Worm (Caenorhabditis elegans): ENCODE measurements around the gene T12G3.6.

The T12G3.6 gene

DNA sequence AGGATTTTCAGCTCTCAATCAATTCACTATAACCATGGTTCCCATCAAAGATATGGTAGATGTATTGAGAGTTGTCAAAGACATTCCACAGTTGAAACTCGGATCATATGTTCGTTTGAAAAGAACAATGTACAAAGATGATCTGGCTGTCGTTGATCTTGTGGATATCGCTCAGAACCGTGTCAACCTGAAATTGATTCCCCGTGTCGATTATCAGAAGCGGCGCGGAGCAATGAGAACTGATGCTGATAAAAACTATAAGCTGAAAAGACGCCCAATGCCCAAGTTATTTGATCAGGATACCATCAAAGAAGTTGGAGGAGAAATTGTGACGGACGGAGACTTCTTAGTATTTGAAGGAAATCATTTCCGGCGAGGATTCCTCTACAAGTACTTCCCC is 21.4 kb upstream of the T12G3.6 start:
- TF ChIP-seq sptf-1 (tag; optimal IDR thresholded peaks at IDR 0.05) (no peak), zip-8 (tag; optimal IDR thresholded peaks at IDR 0.05) (no peak), ces-1 (GFP tag; optimal IDR thresholded peaks at IDR 0.05) (no peak), flh-1 (GFP tag; optimal IDR thresholded peaks at IDR 0.05) (no peak)

DNA sequence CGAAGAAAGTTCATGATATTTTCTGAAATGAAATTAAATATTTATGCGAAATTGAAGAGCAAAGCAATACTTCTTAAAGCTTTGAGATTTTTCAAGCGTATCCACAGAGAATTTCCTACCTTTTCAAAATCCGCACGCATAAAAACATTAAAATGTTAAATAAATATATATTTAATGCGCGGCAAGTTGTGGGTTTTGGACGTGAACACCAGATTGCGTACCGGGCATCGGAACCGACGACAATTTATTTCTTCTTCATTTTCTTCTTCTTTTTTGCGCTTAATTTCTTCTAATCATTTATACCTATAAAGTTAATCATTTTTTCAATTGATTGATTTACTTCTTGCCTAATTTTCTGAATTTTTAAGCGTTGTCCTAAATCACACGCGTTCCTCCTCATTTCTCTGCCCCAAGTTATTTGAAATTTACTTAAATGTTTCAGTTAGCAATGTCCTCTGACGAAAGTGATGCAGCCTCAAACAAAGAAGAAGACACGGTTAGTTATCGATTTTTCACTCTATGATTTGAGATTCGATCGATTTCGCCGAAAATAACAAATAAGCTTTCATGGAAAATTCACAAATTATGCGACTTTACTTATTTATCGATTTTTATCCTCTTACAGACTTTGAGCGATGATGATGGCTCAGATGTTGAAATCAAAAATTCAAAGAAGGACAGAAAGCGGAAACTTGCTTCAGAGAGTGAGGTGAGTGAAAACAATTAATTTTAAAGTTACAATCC is 20.1 kb upstream of the T12G3.6 start, which contains the start of the genes bre-5 and spt-5:
Gene bre-5 (minus strand): TSS at position 167 of the 744 bp plus-strand sequence.
Gene spt-5 (plus strand): TSS at position 443 of the 744 bp plus-strand sequence.
- TF ChIP-seq ceh-43 (GFP tag; optimal IDR thresholded peaks at IDR 0.05): no peak
- peak; percentile 6 for TF ChIP-seq M03D4.4 (tag; optimal IDR thresholded peaks at IDR 0.05)
- TF ChIP-seq lsy-2 (tag; optimal IDR thresholded peaks at IDR 0.05): peak; percentile 44

DNA sequence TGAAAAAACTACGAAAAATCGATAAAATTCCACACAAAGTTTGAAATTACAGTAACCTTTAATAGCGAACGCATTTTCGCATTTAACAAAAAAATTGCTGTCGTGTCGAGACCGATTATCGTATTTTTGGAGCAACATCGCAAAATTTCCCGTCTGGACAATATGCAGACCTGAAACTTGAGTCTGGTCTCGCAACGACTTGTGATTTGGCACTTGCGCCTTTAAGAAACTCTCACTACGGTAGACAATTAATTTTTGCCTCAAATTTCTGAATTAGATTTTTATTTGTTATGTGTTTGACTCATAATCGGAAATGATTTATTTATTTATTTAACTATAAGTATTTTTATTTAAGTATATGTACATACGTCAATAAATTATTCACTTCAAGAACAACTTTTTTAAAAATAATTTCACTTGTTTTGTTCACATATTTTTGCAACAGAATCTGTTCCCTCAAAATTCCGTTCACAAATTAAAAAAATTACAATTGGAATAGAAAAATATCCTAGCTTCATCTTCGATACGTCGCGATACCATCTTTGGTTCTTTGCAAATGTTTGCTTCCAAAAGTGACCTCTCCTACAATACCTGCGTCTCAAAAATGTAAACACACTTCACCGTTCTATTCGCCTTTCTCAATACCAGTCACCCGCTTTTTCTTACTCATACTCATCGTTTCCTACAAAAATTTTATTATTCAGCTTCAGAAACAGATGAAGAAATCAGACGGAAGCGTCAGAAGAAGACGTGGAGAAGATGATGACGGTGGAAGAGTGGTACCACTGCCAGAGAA is 16.7 kb upstream of the T12G3.6 start, which contains the start of gene T12G3.4:
Gene T12G3.4 (plus strand): TSS at position 705 of the 796 bp plus-strand sequence.
- TF ChIP-seq pha-4 (tag; optimal IDR thresholded peaks at IDR 0.05): peak; percentile 57
- no peak for TF ChIP-seq mab-5 (tag; optimal IDR thresholded peaks at IDR 0.05)

DNA sequence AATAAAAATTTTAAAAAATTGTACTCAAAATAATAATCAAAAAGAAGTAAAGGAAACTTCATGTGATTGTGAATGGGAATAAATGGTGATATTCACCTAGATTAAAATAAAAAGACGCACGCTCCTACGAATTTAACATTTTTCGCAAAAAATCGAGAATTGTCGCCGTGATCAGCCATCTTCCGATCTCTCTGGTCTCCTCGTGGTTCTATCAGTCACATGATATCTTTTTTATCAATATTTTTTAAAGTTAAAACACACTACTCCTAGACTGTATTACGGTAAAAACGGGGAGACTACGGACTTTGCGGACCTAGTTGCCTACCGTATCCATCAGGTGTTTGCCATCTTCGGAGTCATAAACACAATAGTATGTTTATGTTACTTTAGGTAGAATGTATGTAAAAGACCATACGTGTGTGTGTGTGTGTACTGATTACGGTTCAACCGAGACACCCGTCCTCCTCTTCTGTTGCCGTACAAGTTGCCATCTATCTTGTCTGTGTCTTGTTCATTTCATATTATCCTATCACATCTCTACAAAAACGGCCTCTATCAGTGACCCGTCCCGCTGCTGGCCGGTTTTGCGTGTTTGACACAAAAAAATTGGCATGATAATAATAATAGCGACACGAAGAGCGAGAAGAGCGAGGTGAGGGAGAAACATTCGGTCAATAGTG is 15.6 kb upstream of the T12G3.6 start, which contains the start of gene T12G3.2:
Gene T12G3.2 (minus strand): TSS at position 444 of the 680 bp plus-strand sequence.
- TF ChIP-seq lin-32 (GFP tag; optimal IDR thresholded peaks at IDR 0.05): no peak
- no peak for TF ChIP-seq lin-13 (tag; optimal IDR thresholded peaks at IDR 0.05)
- no peak for TF ChIP-seq ztf-11 (tag; optimal IDR thresholded peaks at IDR 0.05)
- peak; percentile 19 for TF ChIP-seq elt-3 (tag; optimal IDR thresholded peaks at IDR 0.05)
- no peak for TF ChIP-seq unc-39 (tag; optimal IDR thresholded peaks at IDR 0.05)

DNA sequence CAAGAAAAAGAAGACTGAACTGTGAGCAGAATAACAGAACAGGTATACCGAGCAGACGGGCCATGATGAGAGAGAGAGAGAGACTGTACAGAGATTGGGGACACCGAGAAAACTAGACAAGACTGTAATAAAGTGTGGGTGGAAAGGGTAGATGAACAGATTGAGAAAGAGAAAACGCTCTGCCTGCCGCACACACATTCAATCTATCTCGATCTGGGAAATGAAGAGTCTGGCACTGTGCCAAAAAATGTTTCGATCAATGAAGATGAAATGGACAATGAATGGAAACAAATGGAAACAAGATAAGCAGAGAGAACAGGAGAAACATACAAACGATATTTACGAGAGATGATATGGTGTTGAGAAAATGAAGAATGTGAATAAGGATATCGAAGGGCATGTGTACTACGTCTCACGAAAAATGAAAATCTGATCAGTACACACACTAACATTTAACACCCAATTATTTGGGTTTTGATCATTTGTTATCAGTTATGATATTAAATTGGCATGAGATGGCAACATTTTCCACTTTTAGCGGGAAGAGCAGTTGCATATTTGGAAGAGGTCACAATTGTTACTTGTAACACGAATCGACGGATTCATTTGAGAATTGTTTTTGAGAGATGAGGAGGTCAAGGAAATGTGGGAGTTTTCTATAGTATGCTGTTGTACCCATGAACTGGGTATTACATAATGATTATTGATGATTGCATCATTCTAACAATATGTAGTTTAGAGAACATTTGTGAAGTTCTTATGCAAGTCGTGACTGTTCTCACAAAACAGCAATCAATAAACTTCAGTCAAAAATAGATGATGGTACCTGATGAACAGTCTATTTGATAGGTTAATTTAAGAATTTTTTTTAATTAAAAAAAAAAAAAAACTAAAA is 14.0 kb upstream of the T12G3.6 start:
- no peak for TF ChIP-seq nhr-12 (tag; optimal IDR thresholded peaks at IDR 0.05)
- TF ChIP-seq flh-1 (GFP tag; optimal IDR thresholded peaks at IDR 0.05): no peak
- peak; percentile 42 for TF ChIP-seq elt-1 (tag; optimal IDR thresholded peaks at IDR 0.05; ENCODE audit: borderline replicate concordance, insufficient read depth)
- peak; percentile 84 for TF ChIP-seq zip-8 (tag; optimal IDR thresholded peaks at IDR 0.05)

DNA sequence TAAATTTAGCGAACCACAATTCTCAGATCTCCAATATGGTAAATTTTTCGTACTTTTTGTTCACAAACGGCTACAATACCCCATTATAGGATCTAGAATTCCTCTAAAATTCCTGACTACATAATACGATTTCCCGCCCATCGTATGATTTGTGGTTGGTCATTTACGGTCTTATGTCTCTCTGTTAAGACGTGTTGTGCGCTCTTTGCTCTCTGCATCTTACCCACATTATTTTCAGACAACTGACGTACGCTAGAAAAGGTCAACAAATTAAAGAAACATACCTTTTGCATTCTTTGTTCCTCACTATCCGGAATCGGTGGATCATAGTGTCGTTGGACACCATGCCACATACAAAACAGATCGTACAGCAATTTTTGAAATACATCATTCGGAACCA is 12.0 kb upstream of the T12G3.6 start:
- TF ChIP-seq blmp-1 (tag; optimal IDR thresholded peaks at IDR 0.05) (no peak), ceh-39 (tag; optimal IDR thresholded peaks at IDR 0.05) (no peak), sem-2 (GFP tag; optimal IDR thresholded peaks at IDR 0.05) (no peak), ceh-43 (GFP tag; optimal IDR thresholded peaks at IDR 0.05) (no peak), elt-1 (tag; optimal IDR thresholded peaks at IDR 0.05; ENCODE audit: borderline replicate concordance, insufficient read depth) (no peak)

DNA sequence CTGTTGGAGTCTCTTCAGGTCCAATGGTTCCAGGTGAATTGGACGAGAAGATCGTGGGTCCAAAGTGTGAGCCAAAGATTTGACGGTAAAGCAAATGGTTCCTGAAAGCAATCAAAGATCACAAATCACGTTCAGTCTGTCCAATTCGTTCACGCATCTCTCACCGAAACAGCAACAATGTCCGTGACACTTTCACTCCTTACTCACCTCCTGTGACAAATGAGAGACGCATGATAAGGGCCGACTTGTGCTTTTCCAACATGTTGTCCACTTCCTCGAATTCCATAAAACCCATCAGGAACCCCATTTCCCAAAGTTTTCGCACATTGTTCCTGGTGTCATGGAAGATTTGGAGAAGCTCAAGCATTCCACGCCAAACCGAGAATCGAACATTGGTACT is 9.4 kb upstream of the T12G3.6 start:
- TF ChIP-seq blmp-1 (tag; optimal IDR thresholded peaks at IDR 0.05): no peak

DNA sequence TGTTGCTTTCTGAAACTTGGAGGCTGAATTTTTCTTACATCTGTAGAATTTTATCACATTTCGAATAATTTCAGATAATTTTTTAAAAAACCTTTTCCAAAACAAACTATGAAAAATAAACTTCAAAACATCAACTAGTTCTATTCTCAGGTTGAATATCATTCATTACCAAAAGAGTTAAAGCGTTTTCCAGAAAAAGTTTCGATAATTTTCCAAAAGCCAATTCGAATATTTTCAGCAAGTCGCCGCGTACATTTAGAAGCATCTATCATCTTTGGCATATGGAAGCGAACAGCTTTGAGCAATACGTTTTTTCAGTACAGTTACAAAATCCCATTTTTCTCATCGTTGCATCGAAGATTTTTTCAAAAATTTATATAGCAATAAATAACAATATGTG is 5.9 kb upstream of the T12G3.6 start:
- no peak for TF ChIP-seq M03D4.4 (tag; optimal IDR thresholded peaks at IDR 0.05)
- no peak for TF ChIP-seq bed-3 (GFP tag; optimal IDR thresholded peaks at IDR 0.05)
- TF ChIP-seq nhr-28 (tag; optimal IDR thresholded peaks at IDR 0.05): no peak
- TF ChIP-seq tbx-8 (GFP tag; optimal IDR thresholded peaks at IDR 0.05): no peak

Measured in whole organism, mixed stage, embryonic.